Fruit fly (Drosophila melanogaster): ENCODE data around the gene IntS9.

IntS9 gene

dm6 chr3L:16143685-16144539 is 38.5 kb upstream of the IntS9 start, which contains the start of gene CG32152:
TSS of gene CG32152 (minus strand) at chr3L:16144036.
- no peak for TF ChIP-seq Sin3A (optimal IDR thresholded peaks at IDR 0.05)
- no peak for TF ChIP-seq h (optimal IDR thresholded peaks at IDR 0.05)
- no peak for TF ChIP-seq Myc (optimal IDR thresholded peaks at IDR 0.05)
- no peak for TF ChIP-seq ttk (optimal IDR thresholded peaks at IDR 0.05)
- TF ChIP-seq insv (optimal IDR thresholded peaks at IDR 0.05): no peak
- TF ChIP-seq psq (optimal IDR thresholded peaks at IDR 0.05): no peak

dm6 chr3L:16141556-16141955 is 36.1 kb upstream of the IntS9 start:
- TF ChIP-seq Myc (optimal IDR thresholded peaks at IDR 0.05) (no peak), psq (optimal IDR thresholded peaks at IDR 0.05) (no peak), Sin3A (optimal IDR thresholded peaks at IDR 0.05) (no peak), ttk (optimal IDR thresholded peaks at IDR 0.05) (no peak), insv (optimal IDR thresholded peaks at IDR 0.05) (no peak)

dm6 chr3L:16139131-16139530 is 33.7 kb upstream of the IntS9 start:
- TF ChIP-seq psq (optimal IDR thresholded peaks at IDR 0.05): no peak
- no peak for TF ChIP-seq Myc (optimal IDR thresholded peaks at IDR 0.05)
- TF ChIP-seq ttk (optimal IDR thresholded peaks at IDR 0.05): no peak

- TF ChIP-seq ttk (optimal IDR thresholded peaks at IDR 0.05): no peak
- TF ChIP-seq psq (optimal IDR thresholded peaks at IDR 0.05): no peak
- no peak for TF ChIP-seq h (optimal IDR thresholded peaks at IDR 0.05)
- no peak for TF ChIP-seq Myc (optimal IDR thresholded peaks at IDR 0.05)
- no peak for TF ChIP-seq insv (optimal IDR thresholded peaks at IDR 0.05)
- TF ChIP-seq Sin3A (optimal IDR thresholded peaks at IDR 0.05): no peak
These were observed 32.4 kb upstream of the IntS9 start, which contains the start of gene CG5157 for dm6 chr3L:16137779-16138178. TSS of gene CG5157 (minus strand) at chr3L:16137879.

dm6 chr3L:16136819-16137553 is 31.6 kb upstream of the IntS9 start:
- TF ChIP-seq h (optimal IDR thresholded peaks at IDR 0.05) (no peak), ttk (optimal IDR thresholded peaks at IDR 0.05) (no peak), psq (optimal IDR thresholded peaks at IDR 0.05) (no peak), Myc (optimal IDR thresholded peaks at IDR 0.05) (no peak), insv (optimal IDR thresholded peaks at IDR 0.05) (no peak), Sin3A (optimal IDR thresholded peaks at IDR 0.05) (no peak)

- TF ChIP-seq Sin3A (optimal IDR thresholded peaks at IDR 0.05) (no peak), psq (optimal IDR thresholded peaks at IDR 0.05) (no peak), h (optimal IDR thresholded peaks at IDR 0.05) (no peak), insv (optimal IDR thresholded peaks at IDR 0.05) (no peak), ttk (optimal IDR thresholded peaks at IDR 0.05) (no peak), Myc (optimal IDR thresholded peaks at IDR 0.05) (no peak)
These were observed 26.6 kb upstream of the IntS9 start for dm6 chr3L:16132067-16132418.

dm6 chr3L:16131264-16132066 is 26.0 kb upstream of the IntS9 start, which contains the start of the genes Trs20 and elg1:
TSS of gene Trs20 (minus strand) at chr3L:16131632.
TSS of gene elg1 (plus strand) at chr3L:16132028.
- TF ChIP-seq ttk (optimal IDR thresholded peaks at IDR 0.05) (no peak), psq (optimal IDR thresholded peaks at IDR 0.05) (no peak), Myc (optimal IDR thresholded peaks at IDR 0.05) (no peak), Sin3A (optimal IDR thresholded peaks at IDR 0.05) (no peak), insv (optimal IDR thresholded peaks at IDR 0.05) (no peak), h (optimal IDR thresholded peaks at IDR 0.05) (no peak)

- TF ChIP-seq insv (optimal IDR thresholded peaks at IDR 0.05) (no peak), Myc (optimal IDR thresholded peaks at IDR 0.05) (no peak), ttk (optimal IDR thresholded peaks at IDR 0.05) (no peak), Sin3A (optimal IDR thresholded peaks at IDR 0.05) (no peak), psq (optimal IDR thresholded peaks at IDR 0.05) (no peak), h (optimal IDR thresholded peaks at IDR 0.05) (no peak)
These were observed 23.7 kb upstream of the IntS9 start, which contains the start of gene SsRbeta for dm6 chr3L:16128973-16129745. TSS of gene SsRbeta (plus strand) at chr3L:16129617.

dm6 chr3L:16128481-16128972 is 23.1 kb upstream of the IntS9 start, which contains the start of gene Pgm1:
TSS of gene Pgm1 (minus strand) at chr3L:16128531.
- TF ChIP-seq Myc (optimal IDR thresholded peaks at IDR 0.05) (no peak), psq (optimal IDR thresholded peaks at IDR 0.05) (no peak), h (optimal IDR thresholded peaks at IDR 0.05) (no peak), ttk (optimal IDR thresholded peaks at IDR 0.05) (no peak)

- TF ChIP-seq Sin3A (optimal IDR thresholded peaks at IDR 0.05): no peak
These were observed 16.4 kb upstream of the IntS9 start, which contains the start of gene Strump for dm6 chr3L:16121791-16122190. TSS of gene Strump (plus strand) at chr3L:16122002.

Data from Kc167 (cell line).